Fruit fly (Drosophila melanogaster) whole organism, wandering third instar larva: Measurements from ENCODE around the gene dj-1beta.

Source experiments
- Abd-B ChIP-seq: fragments of >200 bp; optimal IDR thresholded peaks from 2 replicates; lab custom pipeline; 2017; ENCODE audit warnings: missing biosample characterization, missing genetic modification characterization
- CG32264 ChIP-seq: fragments of 200-800 bp; sonication (Bioruptor generic); optimal IDR thresholded peaks from 2 replicates; lab custom pipeline; 2016; ENCODE audit warnings: missing biosample characterization, missing genetic modification characterization
- CG9705 ChIP-seq: fragments of 200-800 bp; sonication (Bioruptor generic); optimal IDR thresholded peaks from 2 replicates; lab custom pipeline; 2018; ENCODE audit warnings: missing biosample characterization, mild to moderate bottlenecking, missing genetic modification characterization
- CrebA ChIP-seq: fragments of 200-800 bp; sonication (Bioruptor generic); optimal IDR thresholded peaks from 2 replicates; lab custom pipeline; 2016; ENCODE audit warnings: missing biosample characterization, mild to moderate bottlenecking, missing genetic modification characterization, borderline replicate concordance
- Dfd ChIP-seq: fragments of >200 bp; optimal IDR thresholded peaks from 2 replicates; lab custom pipeline; 2017; ENCODE audit warnings: missing biosample characterization, missing genetic modification characterization
- Dif ChIP-seq: fragments of 200-275, 200-300 bp; sonication (Bioruptor generic); optimal IDR thresholded peaks from 2 replicates; lab custom pipeline; 2018; ENCODE audit warnings: missing biosample characterization, missing genetic modification characterization; ENCODE audit not compliant: partially characterized antibody
- GATAd ChIP-seq: sonication (Bioruptor generic); optimal IDR thresholded peaks from 2 replicates; lab custom pipeline; 2016; ENCODE audit warnings: missing biosample characterization, missing genetic modification characterization
- HLH106 ChIP-seq: fragments of 200-800 bp; optimal IDR thresholded peaks from 3 replicates; lab custom pipeline; 2019; ENCODE audit warnings: missing biosample characterization, mild to moderate bottlenecking, missing genetic modification characterization, moderate library complexity
- Hnf4 ChIP-seq: fragments of 200-800 bp; sonication (Bioruptor generic); optimal IDR thresholded peaks from 2 replicates; lab custom pipeline; 2016; ENCODE audit warnings: missing biosample characterization, mild to moderate bottlenecking, missing genetic modification characterization
- Hr78 ChIP-seq: fragments of >200 bp; optimal IDR thresholded peaks from 2 replicates; lab custom pipeline; 2017; ENCODE audit warnings: missing biosample characterization, missing genetic modification characterization
- Hr83 ChIP-seq: fragments of 200-300 bp; sonication (Bioruptor generic); optimal IDR thresholded peaks from 2 replicates; lab custom pipeline; 2016; ENCODE audit warnings: missing biosample characterization, mild to moderate bottlenecking, missing genetic modification characterization, moderate library complexity; ENCODE audit not compliant: poor library complexity, severe bottlenecking
- Jra ChIP-seq: sonication (Bioruptor generic); optimal IDR thresholded peaks from 2 replicates; lab custom pipeline; 2016; ENCODE audit warnings: missing biosample characterization, missing genetic modification characterization
- Mio ChIP-seq: sonication (Bioruptor generic); optimal IDR thresholded peaks from 2 replicates; lab custom pipeline; 2016; ENCODE audit warnings: missing biosample characterization, missing genetic modification characterization
- Myc ChIP-seq: fragments of >200 bp; optimal IDR thresholded peaks from 2 replicates; lab custom pipeline; 2017
- N ChIP-seq: fragments of >200 bp; optimal IDR thresholded peaks from 2 replicates; lab custom pipeline; 2018; ENCODE audit warnings: missing biosample characterization, missing external identifiers, missing genetic modification characterization
- OdsH ChIP-seq: fragments of 200-800 bp; sonication (Bioruptor generic); optimal IDR thresholded peaks from 2 replicates; lab custom pipeline; 2016; ENCODE audit warnings: missing biosample characterization, mild to moderate bottlenecking, missing genetic modification characterization
- Rel ChIP-seq, 2 experiments: fragments of 200-800 bp; sonication (Bioruptor generic) in 1 of 2; optimal IDR thresholded peaks; 2 replicates in 1 of 2; 3 replicates in 1 of 2; lab custom pipeline; 2016 to 2019; ENCODE audit warnings: mild to moderate bottlenecking in 2 of 2, missing biosample characterization in 2 of 2, missing genetic modification characterization in 2 of 2, moderate library complexity in 1 of 2
- Sp1 ChIP-seq: fragments of 200-800 bp; sonication (Bioruptor generic); optimal IDR thresholded peaks from 3 replicates; lab custom pipeline; 2019; ENCODE audit warnings: missing biosample characterization, mild to moderate bottlenecking, missing genetic modification characterization, moderate library complexity
- br ChIP-seq: fragments of 200-800 bp; sonication (Bioruptor generic); optimal IDR thresholded peaks from 2 replicates; lab custom pipeline; 2016; ENCODE audit warnings: missing biosample characterization, missing genetic modification characterization
- dmrt93B ChIP-seq: fragments of 200-800 bp; sonication (Bioruptor generic); optimal IDR thresholded peaks from 2 replicates; lab custom pipeline; 2018; ENCODE audit warnings: missing biosample characterization, mild to moderate bottlenecking, missing genetic modification characterization
- dsf ChIP-seq: sonication (Bioruptor generic); optimal IDR thresholded peaks from 2 replicates; lab custom pipeline; 2016; ENCODE audit warnings: missing biosample characterization, missing genetic modification characterization, borderline replicate concordance
- ey ChIP-seq: fragments of 200-800 bp; sonication (Bioruptor generic); optimal IDR thresholded peaks from 2 replicates; lab custom pipeline; 2016; ENCODE audit warnings: missing biosample characterization, missing genetic modification characterization
- foxo ChIP-seq, 2 experiments: fragments of 200-800 bp; sonication (Bioruptor generic); optimal IDR thresholded peaks; 2 replicates in 1 of 2; 3 replicates in 1 of 2; lab custom pipeline; 2016 to 2017; ENCODE audit warnings: missing biosample characterization in 2 of 2, missing genetic modification characterization in 2 of 2
- fru ChIP-seq: fragments of 200-800 bp; sonication (Bioruptor generic); optimal IDR thresholded peaks from 3 replicates; lab custom pipeline; 2016; ENCODE audit warnings: missing biosample characterization, mild to moderate bottlenecking, missing genetic modification characterization
- h ChIP-seq: fragments of 200-800 bp; sonication (Bioruptor generic); optimal IDR thresholded peaks from 3 replicates; lab custom pipeline; 2016; ENCODE audit warnings: missing biosample characterization, mild to moderate bottlenecking, missing genetic modification characterization
- lola ChIP-seq: fragments of >200 bp; optimal IDR thresholded peaks from 2 replicates; lab custom pipeline; 2017; ENCODE audit warnings: missing biosample characterization, missing genetic modification characterization
- pan ChIP-seq: fragments of >200 bp; optimal IDR thresholded peaks from 2 replicates; lab custom pipeline; 2017
- psq ChIP-seq: fragments of 200-800 bp; sonication (Bioruptor generic); optimal IDR thresholded peaks from 3 replicates; lab custom pipeline; 2017; ENCODE audit warnings: missing biosample characterization, mild to moderate bottlenecking, missing genetic modification characterization, moderate library complexity
- rgr ChIP-seq: fragments of 200-800 bp; sonication (Bioruptor generic); optimal IDR thresholded peaks from 3 replicates; lab custom pipeline; 2016; ENCODE audit warnings: missing biosample characterization, mild to moderate bottlenecking, missing genetic modification characterization
- sv ChIP-seq: fragments of 200-800 bp; sonication (Bioruptor generic); optimal IDR thresholded peaks from 3 replicates; lab custom pipeline; 2016; ENCODE audit warnings: missing biosample characterization, missing genetic modification characterization
- tai ChIP-seq: sonication (Bioruptor generic); optimal IDR thresholded peaks from 2 replicates; lab custom pipeline; 2016; ENCODE audit warnings: missing biosample characterization, missing genetic modification characterization
- usp ChIP-seq: fragments of >200 bp; optimal IDR thresholded peaks from 2 replicates; lab custom pipeline; 2017; ENCODE audit warnings: missing biosample characterization, missing genetic modification characterization
- woc ChIP-seq: sonication (Bioruptor generic); optimal IDR thresholded peaks from 2 replicates; lab custom pipeline; 2016; ENCODE audit warnings: missing biosample characterization, mild to moderate bottlenecking, missing genetic modification characterization

Gene dj-1beta

DNA sequence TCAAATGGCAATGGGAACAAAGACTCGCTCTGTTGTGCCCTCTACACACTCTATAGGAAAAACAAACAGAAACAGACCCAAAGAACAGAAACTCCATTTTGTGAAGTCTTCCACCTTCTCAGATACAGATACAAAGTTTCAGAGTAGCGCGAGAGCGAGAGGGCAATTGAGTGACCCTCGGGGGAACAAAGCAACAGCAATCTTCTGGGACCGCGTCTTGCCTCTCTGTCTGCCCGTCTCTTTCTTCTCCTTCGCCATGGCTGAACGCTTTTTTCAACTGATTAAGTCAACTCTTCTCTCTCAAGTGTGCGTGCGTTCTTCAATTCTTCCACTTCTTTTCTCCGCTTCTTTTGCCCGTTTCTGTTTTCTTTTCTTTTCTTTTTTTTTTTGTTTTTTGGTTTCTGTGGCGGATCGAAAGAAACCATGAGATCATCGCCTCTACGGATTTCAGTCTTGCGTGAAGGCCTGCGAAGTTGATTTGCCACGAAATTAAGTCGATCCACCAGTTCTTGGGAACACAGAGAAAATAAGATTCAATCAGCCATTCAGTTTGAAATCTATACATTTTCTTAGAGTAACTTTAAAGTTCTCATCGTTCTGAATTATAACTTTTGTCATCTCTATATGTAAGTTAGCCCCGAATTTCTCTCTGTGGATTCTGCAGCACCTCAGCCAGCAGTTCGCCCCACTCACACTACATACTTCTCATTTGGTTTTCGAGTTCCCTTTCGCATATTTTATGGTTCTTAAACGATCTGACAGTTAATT lies 34.0 kb upstream of the dj-1beta start:
- TF ChIP-seq lola (GFP tag; lab: Kevin White, UChicago) (no peak), fru (GFP tag; lab: Kevin White, UChicago) (peak; percentile 3), psq (GFP tag; lab: Kevin White, UChicago) (peak; percentile 57), h (peak; percentile 17), foxo (GFP tag; optimal IDR thresholded peaks at IDR 0.05; lab: Kevin White, UChicago) (peak in 1 of 2 experiments; percentile 16), HLH106 (tag; lab: Kevin White, UChicago) (peak; percentile 33), CG9705 (GFP tag; lab: Kevin White, UChicago) (no peak)
- TF ChIP-seq, all 38 proteins: peak for 5

DNA sequence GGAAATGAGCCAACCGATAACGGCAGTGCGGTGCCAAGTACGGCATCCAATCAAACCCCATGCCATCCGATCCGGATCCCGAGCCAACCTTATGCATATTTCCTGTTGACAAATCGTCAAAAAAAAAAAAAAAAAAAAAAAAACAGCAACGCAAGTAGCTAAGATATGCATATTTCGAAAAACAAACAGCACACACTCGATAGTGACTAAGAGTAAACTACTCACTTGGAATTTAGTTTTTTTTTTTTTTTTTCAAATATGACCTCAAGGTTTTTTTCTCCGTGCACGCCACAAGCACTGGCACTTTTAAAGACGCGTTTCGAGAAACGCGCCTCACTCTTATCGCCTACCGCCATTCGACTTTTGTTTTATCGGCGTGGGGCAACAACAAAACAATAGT lies 31.7 kb upstream of the dj-1beta start:
- no peak for TF ChIP-seq Jra (GFP tag; lab: Kevin White, UChicago)
- TF ChIP-seq usp (GFP tag; lab: Kevin White, UChicago): no peak
- no peak for TF ChIP-seq Myc (lab: Kevin White, UChicago)
- no peak for TF ChIP-seq Dif
- peak; percentile 5 for TF ChIP-seq rgr (GFP tag; lab: Kevin White, UChicago)
- TF ChIP-seq Hr83 (GFP tag; lab: Kevin White, UChicago): no peak
- TF ChIP-seq, all 38 proteins: peak for 1

DNA sequence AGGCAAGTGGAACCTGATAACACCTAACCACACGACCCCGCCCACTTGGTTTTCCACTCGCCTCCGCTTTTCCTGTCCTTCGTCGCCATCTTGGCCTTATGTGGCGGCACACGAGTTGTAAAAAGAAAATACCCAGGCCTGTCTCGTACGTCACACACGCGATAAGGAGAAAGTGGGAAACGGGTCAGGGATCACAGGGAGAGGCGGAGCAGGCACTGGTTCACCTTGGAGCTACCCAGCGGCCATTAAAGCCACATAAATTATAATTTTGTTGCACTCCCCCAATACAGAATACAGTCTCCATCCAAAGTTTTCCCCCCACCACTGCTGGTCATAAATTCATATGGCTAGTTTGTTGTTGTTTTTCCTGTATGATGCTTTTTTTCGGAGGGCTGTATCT lies 31.0 kb upstream of the dj-1beta start:
- TF ChIP-seq Abd-B (GFP tag; lab: Kevin White, UChicago) (no peak), Myc (lab: Kevin White, UChicago) (no peak), GATAd (GFP tag; lab: Kevin White, UChicago) (no peak), Sp1 (no peak), Hr78 (no peak), CrebA (GFP tag; lab: Kevin White, UChicago) (no peak), Mio (GFP tag; lab: Kevin White, UChicago) (no peak), psq (GFP tag; lab: Kevin White, UChicago) (no peak), Hnf4 (no peak), usp (GFP tag; lab: Kevin White, UChicago) (no peak), Dif (no peak), CG32264 (GFP tag; lab: Kevin White, UChicago) (no peak), Dfd (GFP tag; lab: Kevin White, UChicago) (no peak)

DNA sequence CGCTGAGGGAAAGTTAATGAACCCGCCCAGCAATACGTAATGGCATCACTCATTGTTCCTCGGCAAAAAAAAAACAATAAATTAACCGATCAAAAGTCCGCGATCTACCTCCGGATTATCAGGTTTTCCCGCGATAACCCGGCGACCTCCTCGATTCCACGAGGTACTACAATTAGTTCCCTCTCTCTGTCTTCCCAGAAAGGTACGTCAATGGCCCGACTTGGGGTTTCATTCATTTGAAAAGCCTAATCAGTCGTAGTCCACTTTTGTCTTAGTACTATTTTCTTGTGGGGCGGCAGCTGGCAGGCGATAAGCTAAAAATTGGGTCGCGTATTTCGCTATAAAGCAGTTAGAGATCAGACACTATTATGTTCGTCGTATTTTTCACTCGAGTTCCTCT lies 27.7 kb upstream of the dj-1beta start:
- TF ChIP-seq woc (GFP tag; lab: Kevin White, UChicago) (no peak), Rel (GFP tag; optimal IDR thresholded peaks at IDR 0.05; lab: Kevin White, UChicago) (no peak), Rel (tag; optimal IDR thresholded peaks at IDR 0.05; lab: Kevin White, UChicago) (peak; percentile 24)

DNA sequence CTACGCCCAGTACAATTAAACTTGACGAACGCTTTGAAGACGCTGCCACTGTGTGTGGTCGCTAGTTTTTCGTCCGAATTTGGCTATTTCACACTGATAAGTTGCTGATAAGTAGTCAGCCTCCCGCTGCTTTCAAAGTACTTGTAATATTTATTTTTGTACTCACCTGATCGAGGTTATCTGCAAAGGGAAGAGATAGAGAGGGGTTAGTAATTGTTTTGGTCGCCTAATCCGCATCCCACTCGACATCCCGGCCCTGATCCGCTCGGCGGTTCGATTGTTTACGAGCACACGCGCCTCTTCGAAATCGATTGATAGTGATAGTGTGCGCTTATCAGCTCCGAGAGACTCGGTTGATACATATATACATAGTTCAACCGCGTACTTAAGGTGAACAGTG lies 26.5 kb upstream of the dj-1beta start:
- TF ChIP-seq psq (GFP tag; lab: Kevin White, UChicago) (no peak), Hr83 (GFP tag; lab: Kevin White, UChicago) (no peak), usp (GFP tag; lab: Kevin White, UChicago) (no peak), foxo (GFP tag; optimal IDR thresholded peaks at IDR 0.05; lab: Kevin White, UChicago) (no peak), ey (no peak), GATAd (GFP tag; lab: Kevin White, UChicago) (no peak), Mio (GFP tag; lab: Kevin White, UChicago) (no peak), pan (lab: Kevin White, UChicago) (no peak), Rel (GFP tag; optimal IDR thresholded peaks at IDR 0.05; lab: Kevin White, UChicago) (no peak), Rel (tag; optimal IDR thresholded peaks at IDR 0.05; lab: Kevin White, UChicago) (no peak), Abd-B (GFP tag; lab: Kevin White, UChicago) (no peak), br (GFP tag; lab: Kevin White, UChicago) (no peak), sv (GFP tag; lab: Kevin White, UChicago) (no peak), fru (GFP tag; lab: Kevin White, UChicago) (no peak), Dif (no peak), Myc (lab: Kevin White, UChicago) (no peak), Hr78 (no peak), HLH106 (tag; lab: Kevin White, UChicago) (no peak), Sp1 (no peak)

DNA sequence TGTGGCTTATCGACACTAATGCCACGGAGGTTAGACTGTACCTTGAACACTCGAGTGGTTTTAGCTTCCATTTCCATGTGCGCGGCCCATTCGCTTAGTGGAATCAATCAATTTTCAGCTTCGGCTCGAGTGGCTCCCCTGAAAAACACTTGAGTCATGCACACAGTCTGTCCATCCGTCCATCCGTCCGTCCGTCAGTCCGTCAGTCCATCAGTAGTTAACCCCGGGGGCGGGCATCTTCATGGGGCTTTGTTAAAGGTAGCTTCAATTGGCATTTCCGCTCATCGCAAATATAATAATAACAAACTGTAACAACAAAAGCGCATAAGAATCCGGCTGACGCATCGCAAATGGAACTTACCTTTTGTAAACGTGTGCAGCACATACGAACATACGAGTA lies 25.8 kb upstream of the dj-1beta start:
- TF ChIP-seq CG9705 (GFP tag; lab: Kevin White, UChicago) (no peak), N (GFP tag; lab: Kevin White, UChicago) (no peak), CrebA (GFP tag; lab: Kevin White, UChicago) (no peak), dmrt93B (no peak), rgr (GFP tag; lab: Kevin White, UChicago) (no peak), Dif (no peak), OdsH (GFP tag; lab: Kevin White, UChicago) (no peak), woc (GFP tag; lab: Kevin White, UChicago) (no peak), lola (GFP tag; lab: Kevin White, UChicago) (no peak), pan (lab: Kevin White, UChicago) (no peak), dsf (no peak), br (GFP tag; lab: Kevin White, UChicago) (no peak), Dfd (GFP tag; lab: Kevin White, UChicago) (no peak), Myc (lab: Kevin White, UChicago) (no peak), tai (GFP tag; lab: Kevin White, UChicago) (no peak), sv (GFP tag; lab: Kevin White, UChicago) (no peak), CG32264 (GFP tag; lab: Kevin White, UChicago) (no peak), Jra (GFP tag; lab: Kevin White, UChicago) (no peak)
